Worm (Caenorhabditis elegans) whole organism, late embryonic: ENCODE data around the gene F54C4.4.

Experiments used
- C08G9.2 ChIP-seq: sonication (generic microtip); optimal IDR thresholded peaks from 2 replicates; lab custom pipeline; 2016; ENCODE audit warnings: mild to moderate bottlenecking, missing genetic modification characterization, moderate library complexity, missing compliant biosample characterization
- F13H6.1 ChIP-seq: sonication (generic microtip); optimal IDR thresholded peaks from 2 replicates; lab custom pipeline; 2016; ENCODE audit warnings: missing genetic modification characterization, missing compliant biosample characterization
- Y22D7AL.16 ChIP-seq: sonication (generic microtip); optimal IDR thresholded peaks from 2 replicates; lab custom pipeline; 2016; ENCODE audit warnings: missing genetic modification characterization, missing compliant biosample characterization
- ama-1 ChIP-seq: fragments of 150-350 bp; optimal IDR thresholded peaks from 2 replicates; lab custom pipeline; 2014
- ceh-18 ChIP-seq: sonication (generic microtip); optimal IDR thresholded peaks from 2 replicates; lab custom pipeline; 2016; ENCODE audit warnings: missing genetic modification characterization, missing compliant biosample characterization
- ceh-19 ChIP-seq: fragments of 200-800 bp; sonication (Bioruptor generic); optimal IDR thresholded peaks from 2 replicates; lab custom pipeline; 2018; ENCODE audit warnings: mild to moderate bottlenecking, missing genetic modification characterization, missing compliant biosample characterization
- ceh-31 ChIP-seq: sonication (generic microtip); optimal IDR thresholded peaks from 2 replicates; lab custom pipeline; 2016; ENCODE audit warnings: missing genetic modification characterization, missing compliant biosample characterization
- che-1 ChIP-seq: sonication (generic microtip); optimal IDR thresholded peaks from 2 replicates; lab custom pipeline; 2016; ENCODE audit warnings: mild to moderate bottlenecking, missing genetic modification characterization, missing compliant biosample characterization
- elt-2 ChIP-seq: sonication (generic microtip); optimal IDR thresholded peaks from 2 replicates; lab custom pipeline; 2016; ENCODE audit warnings: missing genetic modification reagents, missing genetic modification characterization, missing compliant biosample characterization
- ets-4 ChIP-seq: sonication (generic microtip); optimal IDR thresholded peaks from 2 replicates; lab custom pipeline; 2016; ENCODE audit warnings: missing genetic modification characterization, missing compliant biosample characterization
- eyg-1 ChIP-seq: sonication (generic microtip); optimal IDR thresholded peaks from 2 replicates; lab custom pipeline; 2016; ENCODE audit warnings: missing genotype, missing genetic modification characterization, missing compliant biosample characterization
- fax-1 ChIP-seq: sonication (generic microtip); optimal IDR thresholded peaks from 2 replicates; lab custom pipeline; 2016; ENCODE audit warnings: missing genotype, missing genetic modification characterization, missing compliant biosample characterization
- gmeb-2 ChIP-seq: sonication (generic microtip); optimal IDR thresholded peaks from 2 replicates; lab custom pipeline; 2016; ENCODE audit warnings: missing genetic modification characterization, inconsistent platforms, missing compliant biosample characterization
- hlh-13 ChIP-seq: fragments of 200-800 bp; sonication (Bioruptor generic); optimal IDR thresholded peaks from 2 replicates; lab custom pipeline; 2018; ENCODE audit warnings: mild to moderate bottlenecking, missing genetic modification characterization, missing compliant biosample characterization
- hlh-8 ChIP-seq: sonication (generic microtip); optimal IDR thresholded peaks from 2 replicates; lab custom pipeline; 2016; ENCODE audit warnings: missing genotype, missing genetic modification characterization, missing compliant biosample characterization
- lin-11 ChIP-seq: fragments of 200-800 bp; sonication (Bioruptor generic); optimal IDR thresholded peaks from 2 replicates; lab custom pipeline; 2018; ENCODE audit warnings: mild to moderate bottlenecking, missing genetic modification characterization, missing compliant biosample characterization
- mec-3 ChIP-seq: sonication (generic microtip); optimal IDR thresholded peaks from 2 replicates; lab custom pipeline; 2016; ENCODE audit warnings: borderline replicate concordance, missing genetic modification characterization, missing compliant biosample characterization
- npax-4 ChIP-seq: sonication (generic microtip); optimal IDR thresholded peaks from 2 replicates; lab custom pipeline; 2016; ENCODE audit warnings: missing genetic modification characterization, missing compliant biosample characterization
- odd-2 ChIP-seq: sonication (generic microtip); optimal IDR thresholded peaks from 2 replicates; lab custom pipeline; 2017; ENCODE audit warnings: antibody characterized with exemption, mild to moderate bottlenecking, missing genetic modification characterization, missing compliant biosample characterization
- pax-1 ChIP-seq: fragments of 150-350 bp; optimal IDR thresholded peaks from 2 replicates; lab custom pipeline; 2014; ENCODE audit warnings: missing biosample characterization, missing genetic modification characterization
- pha-2 ChIP-seq: sonication (generic microtip); optimal IDR thresholded peaks from 2 replicates; lab custom pipeline; 2017; ENCODE audit warnings: mild to moderate bottlenecking, missing genetic modification characterization, missing compliant biosample characterization
- pha-4 ChIP-seq: fragments of 150-350 bp; optimal IDR thresholded peaks from 2 replicates; lab custom pipeline; 2018; ENCODE audit warnings: missing biosample characterization, missing genetic modification reagents, missing genetic modification characterization
- pqm-1 ChIP-seq: sonication (generic microtip); optimal IDR thresholded peaks from 2 replicates; lab custom pipeline; 2016; ENCODE audit warnings: missing genetic modification characterization, missing compliant biosample characterization
- pros-1 ChIP-seq: fragments of 150-350 bp; optimal IDR thresholded peaks from 2 replicates; lab custom pipeline; 2014; ENCODE audit warnings: missing biosample characterization, missing genetic modification reagents, missing genetic modification characterization
- sdc-2 ChIP-seq: sonication (generic microtip); optimal IDR thresholded peaks from 2 replicates; lab custom pipeline; 2016; ENCODE audit warnings: missing genotype, missing genetic modification characterization, missing compliant biosample characterization
- sox-2 ChIP-seq: fragments of 200-800 bp; sonication (Bioruptor generic); IDR thresholded peaks from 2 replicates; pipeline ENCODE4 v1.3.6; 2022; ENCODE audit warnings: missing genetic modification reagents, missing genetic modification characterization, missing compliant biosample characterization
- sox-4 ChIP-seq: sonication (generic microtip); optimal IDR thresholded peaks from 2 replicates; lab custom pipeline; 2017; ENCODE audit warnings: mild to moderate bottlenecking, missing genetic modification characterization, inconsistent platforms, missing compliant biosample characterization
- tbx-2 ChIP-seq: sonication (generic microtip); optimal IDR thresholded peaks from 2 replicates; lab custom pipeline; 2016; ENCODE audit warnings: missing genetic modification characterization, missing compliant biosample characterization
- tbx-7 ChIP-seq: sonication (generic microtip); optimal IDR thresholded peaks from 2 replicates; lab custom pipeline; 2016; ENCODE audit warnings: missing genotype, missing genetic modification characterization, missing compliant biosample characterization
- unc-3 ChIP-seq, 2 experiments: fragments of 200-800 bp in 1 of 2; sonication (Bioruptor generic) in 1 of 2; sonication (generic microtip) in 1 of 2; conservative IDR thresholded peaks in 1 of 2; optimal IDR thresholded peaks in 1 of 2; 2 replicates each; pipeline versions ENCODE4 v1.3.6 to Lab custom; 2016 to 2022; ENCODE audit warnings: missing compliant biosample characterization in 2 of 2, missing genetic modification characterization in 2 of 2, missing genetic modification reagents in 1 of 2
- unc-42 ChIP-seq: sonication (generic microtip); optimal IDR thresholded peaks from 2 replicates; lab custom pipeline; 2016; ENCODE audit warnings: missing genotype, missing genetic modification characterization, missing compliant biosample characterization
- unc-55 ChIP-seq: sonication (generic microtip); optimal IDR thresholded peaks from 2 replicates; lab custom pipeline; 2017; ENCODE audit warnings: missing biosample characterization, missing genetic modification reagents, missing genetic modification characterization
- zip-5 ChIP-seq: sonication (generic microtip); optimal IDR thresholded peaks from 2 replicates; lab custom pipeline; 2016; ENCODE audit warnings: missing genetic modification characterization, missing compliant biosample characterization
- ztf-16 ChIP-seq: sonication (generic microtip); optimal IDR thresholded peaks from 2 replicates; lab custom pipeline; 2017; ENCODE audit warnings: missing genetic modification characterization, missing compliant biosample characterization

Gene F54C4.4

ce11 chrIII:72078-72477 lies 15.1 kb downstream of the F54C4.4 start:
- TF ChIP-seq hlh-13 (GFP tag; lab: Kevin White, UChicago) = no peak
- no peak for TF ChIP-seq fax-1
- no peak for TF ChIP-seq tbx-2 (tag; lab: Kevin White, UChicago)
- TF ChIP-seq ama-1 = no peak
- TF ChIP-seq unc-55 (GFP tag; lab: Kevin White, UChicago) = no peak
- TF ChIP-seq tbx-7 = no peak
- no peak for TF ChIP-seq pha-2
- no peak for TF ChIP-seq Y22D7AL.16 (tag; lab: Kevin White, UChicago)
- no peak for TF ChIP-seq gmeb-2 (tag; lab: Kevin White, UChicago)
- TF ChIP-seq eyg-1 = no peak
- TF ChIP-seq pqm-1 (tag; lab: Kevin White, UChicago) = no peak
- TF ChIP-seq unc-3 (GFP tag; conservative IDR thresholded peaks at IDR 0.05; lab: Robert Waterston, UW) = no peak
- no peak for TF ChIP-seq unc-3 (tag; optimal IDR thresholded peaks at IDR 0.05; lab: Kevin White, UChicago)
- no peak for TF ChIP-seq lin-11 (tag; lab: Kevin White, UChicago)
- no peak for TF ChIP-seq zip-5 (tag; lab: Kevin White, UChicago)

- TF ChIP-seq fax-1 (no peak), ztf-16 (no peak), pha-4 (tag; lab: Kevin White, UChicago) (no peak), zip-5 (tag; lab: Kevin White, UChicago) (no peak), pax-1 (tag; lab: Kevin White, UChicago) (no peak), che-1 (tag; lab: Kevin White, UChicago) (no peak), unc-3 (GFP tag; conservative IDR thresholded peaks at IDR 0.05; lab: Robert Waterston, UW) (no peak), unc-3 (tag; optimal IDR thresholded peaks at IDR 0.05; lab: Kevin White, UChicago) (no peak), unc-42 (tag; lab: Kevin White, UChicago) (no peak), pqm-1 (tag; lab: Kevin White, UChicago) (no peak), elt-2 (no peak), sox-2 (GFP tag; lab: Robert Waterston, UW) (no peak), sdc-2 (tag; lab: Kevin White, UChicago) (no peak), unc-55 (GFP tag; lab: Kevin White, UChicago) (no peak), sox-4 (tag; lab: Kevin White, UChicago) (no peak), mec-3 (tag; lab: Kevin White, UChicago) (no peak), tbx-2 (tag; lab: Kevin White, UChicago) (no peak)
These were observed 17.5 kb downstream of the F54C4.4 start, which contains the start of gene spt-4 for ce11 chrIII:69652-70051. spt-4 (minus strand) TSS chrIII:69752.

- TF ChIP-seq F13H6.1 (tag; lab: Kevin White, UChicago) (no peak), tbx-2 (tag; lab: Kevin White, UChicago) (peak; percentile 15), unc-42 (tag; lab: Kevin White, UChicago) (peak; percentile 24), unc-55 (GFP tag; lab: Kevin White, UChicago) (peak; percentile 5), pros-1 (tag; lab: Kevin White, UChicago) (no peak), C08G9.2 (no peak), ceh-18 (tag; lab: Kevin White, UChicago) (peak; percentile 66), ceh-31 (tag; lab: Kevin White, UChicago) (peak; percentile 44)
These were observed 20.2 kb downstream of the F54C4.4 start for ce11 chrIII:67025-67424.

- TF ChIP-seq ceh-31 (tag; lab: Kevin White, UChicago) = no peak
- TF ChIP-seq mec-3 (tag; lab: Kevin White, UChicago) = no peak
- no peak for TF ChIP-seq zip-5 (tag; lab: Kevin White, UChicago)
- TF ChIP-seq ceh-19 (GFP tag; lab: Kevin White, UChicago) = no peak
- TF ChIP-seq ets-4 (tag; lab: Kevin White, UChicago) = no peak
These were observed 21.0 kb downstream of the F54C4.4 start, which contains the start of gene pck-1 for ce11 chrIII:66160-66559. pck-1 (minus strand) TSS chrIII:66260.

- TF ChIP-seq odd-2 (no peak), ceh-18 (tag; lab: Kevin White, UChicago) (peak; percentile 8), npax-4 (tag; lab: Kevin White, UChicago) (no peak), C08G9.2 (no peak), hlh-8 (tag; lab: Kevin White, UChicago) (no peak), pax-1 (tag; lab: Kevin White, UChicago) (no peak)
These were observed 21.6 kb downstream of the F54C4.4 start for ce11 chrIII:65626-65937.
